Fruit fly (Drosophila melanogaster): ENCODE measurements around the gene Trxr1.

Trxr1 gene

DNA sequence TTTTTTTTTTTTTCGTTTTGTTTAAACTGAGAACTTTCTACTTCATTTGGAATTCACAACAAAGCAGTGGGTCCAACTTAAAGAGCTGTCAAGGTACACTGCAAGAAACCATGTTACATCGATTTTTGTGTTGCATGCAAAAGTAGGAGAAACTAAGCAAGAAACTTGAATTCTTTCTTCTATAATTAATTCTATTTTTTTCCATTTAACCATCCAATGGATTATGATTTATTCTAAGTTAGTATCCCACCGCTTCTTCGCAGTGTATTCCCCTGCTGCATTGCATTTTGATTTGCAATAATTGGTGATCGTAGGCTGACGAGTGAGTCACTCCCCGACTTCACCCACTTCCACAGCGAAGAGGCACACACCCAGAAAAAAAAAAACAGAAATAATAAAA is 17.6 kb downstream of the Trxr1 start (continued):
- peak; percentile 68; the same call in 1 of the 3 replicates for TF ChIP-seq CG6163 (GFP tag; IDR thresholded peaks at IDR 0.05)
- TF ChIP-seq Ets96B (tag; optimal IDR thresholded peaks at IDR 0.05), result peak; percentile 22
- TF ChIP-seq Eip75B (GFP tag; optimal IDR thresholded peaks at IDR 0.05), result peak; percentile 20
- no peak for TF ChIP-seq CG11294 (GFP tag; IDR thresholded peaks at IDR 0.05)
- TF ChIP-seq acj6 (GFP tag; optimal IDR thresholded peaks at IDR 0.05), result peak; percentile 32
- TF ChIP-seq dsx (GFP tag; optimal IDR thresholded peaks at IDR 0.05; ENCODE audit: poor library complexity, severe bottlenecking), result no peak
- TF ChIP-seq Eip93F (GFP tag; optimal IDR thresholded peaks at IDR 0.05), result no peak

DNA sequence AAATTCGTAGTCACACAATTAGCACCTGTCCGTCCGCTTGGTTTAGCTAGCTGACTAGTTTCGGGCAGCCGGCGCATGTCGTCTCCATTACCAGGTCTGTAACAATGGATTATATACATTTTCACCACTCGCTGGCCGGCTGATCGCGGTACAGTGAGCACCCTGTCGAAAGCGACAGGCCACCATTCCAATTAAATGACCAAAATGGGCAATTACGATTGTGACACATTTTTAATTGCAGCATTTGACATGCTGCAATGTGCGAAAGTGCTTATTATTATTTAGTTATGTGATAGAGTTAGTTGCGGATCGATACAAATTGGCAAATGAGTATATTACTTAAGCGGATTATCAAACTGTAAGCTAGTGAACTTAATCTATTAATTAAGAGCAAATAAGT is 20.9 kb downstream of the Trxr1 start:
- TF ChIP-seq CG11294 (GFP tag; IDR thresholded peaks at IDR 0.05) (no peak), CG6163 (GFP tag; IDR thresholded peaks at IDR 0.05) (no peak), Hr4 (GFP tag; optimal IDR thresholded peaks at IDR 0.05) (peak; percentile 29), Eip93F (GFP tag; optimal IDR thresholded peaks at IDR 0.05) (no peak), cyc (GFP tag; optimal IDR thresholded peaks at IDR 0.05) (no peak), Eip78C (GFP tag) (peak; percentile 16), CG8319 (GFP tag; optimal IDR thresholded peaks at IDR 0.05) (no peak), CG4318 (GFP tag; optimal IDR thresholded peaks at IDR 0.05) (peak; percentile 2), CG32006 (GFP tag; optimal IDR thresholded peaks at IDR 0.05) (peak; percentile 45)

DNA sequence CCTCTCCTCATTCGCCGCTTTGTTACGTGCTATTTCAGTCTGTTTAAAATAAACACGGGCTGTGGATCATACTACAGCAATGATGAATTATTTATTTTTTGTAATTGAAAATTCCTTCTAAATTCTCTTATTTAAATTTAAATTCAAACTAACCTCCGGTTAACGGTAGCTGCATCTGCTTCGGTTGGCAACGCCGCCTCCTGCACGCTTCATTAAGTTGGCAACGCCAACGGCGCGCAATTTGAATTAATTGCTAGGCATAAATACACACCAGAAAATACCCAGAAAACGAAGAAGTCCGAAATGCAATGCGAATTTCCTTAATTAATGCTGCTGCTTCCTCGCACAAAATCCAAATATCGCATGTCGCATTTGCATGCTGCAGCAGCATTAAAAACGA is 22.9 kb downstream of the Trxr1 start:
- TF ChIP-seq dsx (GFP tag; optimal IDR thresholded peaks at IDR 0.05; ENCODE audit: poor library complexity, severe bottlenecking) (no peak), net (GFP tag; optimal IDR thresholded peaks at IDR 0.05) (no peak), salr (GFP tag; optimal IDR thresholded peaks at IDR 0.05) (no peak), vri (GFP tag; optimal IDR thresholded peaks at IDR 0.05) (no peak), Hr39 (GFP tag; optimal IDR thresholded peaks at IDR 0.05) (no peak), Eip93F (GFP tag; optimal IDR thresholded peaks at IDR 0.05) (no peak), CG6163 (GFP tag; IDR thresholded peaks at IDR 0.05) (no peak), spab (GFP tag; optimal IDR thresholded peaks at IDR 0.05) (no peak), CG9139 (GFP tag; optimal IDR thresholded peaks at IDR 0.05) (no peak), pdm3 (GFP tag; optimal IDR thresholded peaks at IDR 0.05) (no peak)

DNA sequence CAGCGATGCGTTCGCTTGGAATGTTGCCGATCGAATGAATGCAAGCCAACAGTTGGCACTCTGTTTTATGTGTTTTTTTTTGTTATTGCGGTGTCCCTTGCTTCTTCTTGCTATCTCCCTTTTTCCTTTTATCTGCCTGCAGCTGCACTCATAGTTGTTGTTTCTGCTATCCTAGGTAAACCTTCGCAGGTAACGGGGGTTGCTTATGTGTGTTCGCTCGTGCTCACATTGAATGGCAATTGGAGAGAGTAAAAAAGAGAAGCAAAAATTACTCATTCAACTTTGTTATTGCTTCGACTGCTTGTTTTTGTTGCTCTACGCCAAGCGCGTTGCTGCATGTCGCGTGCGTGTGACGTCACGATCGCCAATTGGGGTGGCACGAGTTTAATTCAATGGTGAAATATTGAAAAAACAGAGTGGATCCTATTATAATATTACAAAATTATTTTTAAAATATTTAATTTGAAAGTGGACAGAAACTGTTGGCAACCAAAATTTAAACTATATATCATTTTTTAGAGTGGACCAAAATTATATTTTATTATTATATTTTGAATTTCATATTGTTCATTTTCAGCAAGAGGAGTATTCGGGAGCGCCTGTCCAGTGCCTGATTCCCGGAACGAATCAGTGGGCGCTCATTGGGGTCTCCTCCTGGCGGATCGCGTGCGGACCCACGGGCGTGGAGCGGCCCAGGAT is 29.2 kb downstream of the Trxr1 start, which contains the start of gene Corp:
TSS of gene Corp (minus strand) at position 47 of the 699 bp plus-strand sequence.
- TF ChIP-seq spab (GFP tag; optimal IDR thresholded peaks at IDR 0.05) (peak; percentile 44), CG6276 (GFP tag; optimal IDR thresholded peaks at IDR 0.05) (peak; percentile 66), CG34406 (GFP tag; optimal IDR thresholded peaks at IDR 0.05) (peak; percentile 68), salr (GFP tag; optimal IDR thresholded peaks at IDR 0.05) (peak in 1 of 2 experiments; percentile 63), vri (GFP tag; optimal IDR thresholded peaks at IDR 0.05) (peak; percentile 19), lz (GFP tag; optimal IDR thresholded peaks at IDR 0.05) (peak; percentile 20), Ets21C (GFP tag; optimal IDR thresholded peaks at IDR 0.05) (no peak), OdsH (GFP tag; optimal IDR thresholded peaks at IDR 0.05) (peak; percentile 48), Hr39 (GFP tag; optimal IDR thresholded peaks at IDR 0.05) (no peak), Sox14 (GFP tag; optimal IDR thresholded peaks at IDR 0.05) (no peak), CG7368 (GFP tag; optimal IDR thresholded peaks at IDR 0.05) (no peak), CG4318 (GFP tag; optimal IDR thresholded peaks at IDR 0.05) (peak; percentile 15), cyc (GFP tag; optimal IDR thresholded peaks at IDR 0.05) (no peak), svp (GFP tag) (peak; percentile 71), CG11762 (GFP tag; optimal IDR thresholded peaks at IDR 0.05; ENCODE audit: insufficient read depth) (peak; percentile 38), fd85E (GFP tag; optimal IDR thresholded peaks at IDR 0.05) (peak; percentile 53), CG11294 (GFP tag; IDR thresholded peaks at IDR 0.05) (0 out of 2 replicates have a peak, but pooled peaks have one; percentile 15), CG15336 (GFP tag; IDR thresholded peaks at IDR 0.05) (peak; percentile 86), acj6 (GFP tag; optimal IDR thresholded peaks at IDR 0.05) (peak; percentile 45), esn (GFP tag; optimal IDR thresholded peaks at IDR 0.05) (peak; percentile 43), Blimp-1 (GFP tag; optimal IDR thresholded peaks at IDR 0.05) (no peak), Sox15 (GFP tag; optimal IDR thresholded peaks at IDR 0.05) (no peak), CG6854 (GFP tag; optimal IDR thresholded peaks at IDR 0.05) (no peak), eg (GFP tag; IDR thresholded peaks at IDR 0.05) (peak; percentile 78), Ets96B (tag; optimal IDR thresholded peaks at IDR 0.05) (peak; percentile 66), Eip78C (GFP tag) (peak; percentile 71), CG16779 (tag; optimal IDR thresholded peaks at IDR 0.05) (peak; percentile 35), Met (GFP tag; optimal IDR thresholded peaks at IDR 0.05) (peak; percentile 47), CG3919 (GFP tag; optimal IDR thresholded peaks at IDR 0.05) (peak; percentile 58), Sox102F (GFP tag; optimal IDR thresholded peaks at IDR 0.05) (peak; percentile 65), CG8319 (GFP tag; optimal IDR thresholded peaks at IDR 0.05) (no peak), CG8632 (GFP tag; optimal IDR thresholded peaks at IDR 0.05) (peak; percentile 56), Eip75B (GFP tag; optimal IDR thresholded peaks at IDR 0.05) (no peak), dac (GFP tag; optimal IDR thresholded peaks at IDR 0.05) (no peak)
